Fruit fly (Drosophila melanogaster): ENCODE results near the gene Vps13B.

The Vps13B gene

dm6 chr3R:29930286-29930685 lies 5.5 kb upstream of the Vps13B start, which contains the start of gene alpha-Man-Ic:
Gene alpha-Man-Ic (minus strand): TSS chr3R:29930386.
- TF ChIP-seq pad (GFP tag; optimal IDR thresholded peaks at IDR 0.05) (no peak), CG7045 (GFP tag; optimal IDR thresholded peaks at IDR 0.05) (no peak), CG1620 (GFP tag; optimal IDR thresholded peaks at IDR 0.05) (no peak), Crg-1 (GFP tag; optimal IDR thresholded peaks at IDR 0.05) (no peak), CG7101 (tag; optimal IDR thresholded peaks at IDR 0.05) (no peak), Hr96 (GFP tag; optimal IDR thresholded peaks at IDR 0.05) (no peak), ovo (GFP tag; optimal IDR thresholded peaks at IDR 0.05) (no peak), CG33017 (tag; optimal IDR thresholded peaks at IDR 0.05) (no peak)

- TF ChIP-seq CG11617 (GFP tag; optimal IDR thresholded peaks at IDR 0.05) (peak; percentile 2), CG1620 (GFP tag; optimal IDR thresholded peaks at IDR 0.05) (no peak)
These were observed 2.7 kb upstream of the Vps13B start, which contains the start of the genes Cog7, CG42557 and CG42558 for dm6 chr3R:29933007-29933464. Gene Cog7 (minus strand): TSS chr3R:29933057. Gene CG42557 (plus strand): TSS chr3R:29933287. Gene CG42558 (plus strand): TSS chr3R:29933287.

- no peak for TF ChIP-seq bab1 (GFP tag; optimal IDR thresholded peaks at IDR 0.05)
- TF ChIP-seq CG14711 (tag; optimal IDR thresholded peaks at IDR 0.05), result no peak
- TF ChIP-seq cic (GFP tag; optimal IDR thresholded peaks at IDR 0.05), result no peak
- TF ChIP-seq ovo (GFP tag; optimal IDR thresholded peaks at IDR 0.05), result no peak
- no peak for TF ChIP-seq CG11617 (GFP tag; optimal IDR thresholded peaks at IDR 0.05)
- TF ChIP-seq toe (GFP tag; optimal IDR thresholded peaks at IDR 0.05), result no peak
- TF ChIP-seq CG33017 (tag; optimal IDR thresholded peaks at IDR 0.05), result no peak
- TF ChIP-seq Mnt (GFP tag; optimal IDR thresholded peaks at IDR 0.05), result no peak
These were observed 23.6 kb downstream of the Vps13B start for dm6 chr3R:29959329-29959728.

- no peak for TF ChIP-seq tj (GFP tag; optimal IDR thresholded peaks at IDR 0.05)
- no peak for TF ChIP-seq Hr96 (GFP tag; optimal IDR thresholded peaks at IDR 0.05)
- no peak for TF ChIP-seq CG5204 (GFP tag; optimal IDR thresholded peaks at IDR 0.05)
- no peak for TF ChIP-seq CG12768 (GFP tag; optimal IDR thresholded peaks at IDR 0.05)
These were observed 27.3 kb downstream of the Vps13B start for dm6 chr3R:29963102-29963501.

dm6 chr3R:29969347-29969746 lies 33.6 kb downstream of the Vps13B start, which contains the start of gene TkR99D:
Gene TkR99D (minus strand): TSS chr3R:29969447.
- TF ChIP-seq CG12768 (GFP tag; optimal IDR thresholded peaks at IDR 0.05) (no peak), Hr96 (GFP tag; optimal IDR thresholded peaks at IDR 0.05) (no peak), CG33017 (tag; optimal IDR thresholded peaks at IDR 0.05) (no peak), CG5204 (GFP tag; optimal IDR thresholded peaks at IDR 0.05) (no peak), ovo (GFP tag; optimal IDR thresholded peaks at IDR 0.05) (no peak), CG7045 (GFP tag; optimal IDR thresholded peaks at IDR 0.05) (no peak), CG11617 (GFP tag; optimal IDR thresholded peaks at IDR 0.05) (no peak), tj (GFP tag; optimal IDR thresholded peaks at IDR 0.05) (no peak)

- TF ChIP-seq pad (GFP tag; optimal IDR thresholded peaks at IDR 0.05) (no peak), kay (GFP tag; ENCODE audit: borderline replicate concordance) (no peak), Hr96 (GFP tag; optimal IDR thresholded peaks at IDR 0.05) (no peak), CG33017 (tag; optimal IDR thresholded peaks at IDR 0.05) (no peak), CG7045 (GFP tag; optimal IDR thresholded peaks at IDR 0.05) (no peak), bab1 (GFP tag; optimal IDR thresholded peaks at IDR 0.05) (no peak)
These were observed 42.8 kb downstream of the Vps13B start for dm6 chr3R:29978595-29978994.

dm6 chr3R:29981479-29981878 lies 45.7 kb downstream of the Vps13B start:
- no peak for TF ChIP-seq Clk (GFP tag; optimal IDR thresholded peaks at IDR 0.05)
- TF ChIP-seq cic (GFP tag; optimal IDR thresholded peaks at IDR 0.05), result no peak
- TF ChIP-seq tj (GFP tag; optimal IDR thresholded peaks at IDR 0.05), result no peak
- no peak for TF ChIP-seq Hr96 (GFP tag; optimal IDR thresholded peaks at IDR 0.05)
- no peak for TF ChIP-seq bab1 (GFP tag; optimal IDR thresholded peaks at IDR 0.05)
- TF ChIP-seq CG12768 (GFP tag; optimal IDR thresholded peaks at IDR 0.05), result no peak
- no peak for TF ChIP-seq CG11617 (GFP tag; optimal IDR thresholded peaks at IDR 0.05)
- no peak for TF ChIP-seq toe (GFP tag; optimal IDR thresholded peaks at IDR 0.05)

dm6 chr3R:29982027-29982426 lies 46.2 kb downstream of the Vps13B start:
- no peak for TF ChIP-seq bab1 (GFP tag; optimal IDR thresholded peaks at IDR 0.05)
- TF ChIP-seq CG7045 (GFP tag; optimal IDR thresholded peaks at IDR 0.05), result no peak
- TF ChIP-seq CG7101 (tag; optimal IDR thresholded peaks at IDR 0.05), result no peak
- no peak for TF ChIP-seq CG11617 (GFP tag; optimal IDR thresholded peaks at IDR 0.05)
- TF ChIP-seq CG12768 (GFP tag; optimal IDR thresholded peaks at IDR 0.05), result no peak
- no peak for TF ChIP-seq cnc (optimal IDR thresholded peaks at IDR 0.05)
- TF ChIP-seq CG33017 (tag; optimal IDR thresholded peaks at IDR 0.05), result no peak
- no peak for TF ChIP-seq tj (GFP tag; optimal IDR thresholded peaks at IDR 0.05)
- no peak for TF ChIP-seq Hr96 (GFP tag; optimal IDR thresholded peaks at IDR 0.05)
- no peak for TF ChIP-seq ovo (GFP tag; optimal IDR thresholded peaks at IDR 0.05)
- no peak for TF ChIP-seq CG1620 (GFP tag; optimal IDR thresholded peaks at IDR 0.05)
- TF ChIP-seq cic (GFP tag; optimal IDR thresholded peaks at IDR 0.05), result no peak
- no peak for TF ChIP-seq CG14711 (tag; optimal IDR thresholded peaks at IDR 0.05)
- no peak for TF ChIP-seq CG5204 (GFP tag; optimal IDR thresholded peaks at IDR 0.05)
- TF ChIP-seq Crg-1 (GFP tag; optimal IDR thresholded peaks at IDR 0.05), result no peak
- TF ChIP-seq toe (GFP tag; optimal IDR thresholded peaks at IDR 0.05), result no peak
- no peak for TF ChIP-seq Mnt (GFP tag; optimal IDR thresholded peaks at IDR 0.05)
- no peak for TF ChIP-seq Clk (GFP tag; optimal IDR thresholded peaks at IDR 0.05)
